Fruit fly (Drosophila melanogaster) whole organism, embryonic: ENCODE data around the gene Ddc.
A peak's percentile ranks its signal among the peaks of the same experiment; 100 is the strongest.

ENCODE experiments used
- Adf1 ChIP-seq: fragments of 200-800 bp; sonication (Bioruptor generic); IDR thresholded peaks from 2 replicates; pipeline ENCODE4 v1.3.6; 2022; ENCODE audit warnings: missing biosample characterization, missing genetic modification characterization
- Blimp-1 ChIP-seq: fragments of 200-800 bp; sonication (Bioruptor generic); optimal IDR thresholded peaks from 3 replicates; lab custom pipeline; 2018; ENCODE audit warnings: missing biosample characterization, missing genetic modification characterization, mild to moderate bottlenecking, moderate library complexity, missing genetic modification reagents
- CG10366 ChIP-seq: fragments of 200-800 bp; sonication (Bioruptor generic); IDR thresholded peaks from 2 replicates; pipeline ENCODE4 v1.3.6; 2022; ENCODE audit warnings: missing biosample characterization, missing genetic modification characterization
- CG12391 ChIP-seq: fragments of 200-800 bp; sonication (Bioruptor generic); optimal IDR thresholded peaks from 3 replicates; lab custom pipeline; 2018; ENCODE audit warnings: missing biosample characterization, mild to moderate bottlenecking, missing genetic modification characterization, moderate library complexity
- CG15011 ChIP-seq: fragments of 200-800 bp; sonication (Bioruptor generic); optimal IDR thresholded peaks from 3 replicates; lab custom pipeline; 2018; ENCODE audit warnings: missing biosample characterization, mild to moderate bottlenecking, missing genetic modification characterization
- CG17829 ChIP-seq: fragments of 200-800 bp; optimal IDR thresholded peaks from 2 replicates; lab custom pipeline; 2019; ENCODE audit warnings: missing biosample characterization, mild to moderate bottlenecking, missing genetic modification characterization, moderate library complexity
- CG30403 ChIP-seq: fragments of 200-800 bp; sonication (Bioruptor generic); optimal IDR thresholded peaks from 3 replicates; lab custom pipeline; 2016; ENCODE audit warnings: missing biosample characterization, missing genetic modification characterization
- CG30431 ChIP-seq: fragments of 200-800 bp; sonication (Bioruptor generic); optimal IDR thresholded peaks from 2 replicates; lab custom pipeline; 2017; ENCODE audit warnings: missing biosample characterization, missing genetic modification characterization
- CG34376 ChIP-seq: fragments of 200-800 bp; sonication (Bioruptor generic); optimal IDR thresholded peaks from 2 replicates; lab custom pipeline; 2018; ENCODE audit warnings: missing biosample characterization, mild to moderate bottlenecking, missing genetic modification characterization
- CG4360 ChIP-seq: fragments of 200-800 bp; sonication (Bioruptor generic); IDR thresholded peaks from 2 replicates; pipeline ENCODE4 v1.3.6; 2022; ENCODE audit warnings: missing biosample characterization, missing genetic modification characterization
- CG5245 ChIP-seq: fragments of 200-800 bp; sonication (Bioruptor generic); optimal IDR thresholded peaks from 3 replicates; lab custom pipeline; 2016; ENCODE audit warnings: missing biosample characterization, missing genetic modification characterization
- CG5953 ChIP-seq: fragments of 200-800 bp; sonication (Bioruptor generic); IDR thresholded peaks from 2 replicates; pipeline ENCODE4 v1.3.6; 2022; ENCODE audit warnings: missing biosample characterization, missing genetic modification characterization
- CG7271 ChIP-seq: fragments of 200-800 bp; sonication (Bioruptor generic); optimal IDR thresholded peaks from 2 replicates; lab custom pipeline; 2018; ENCODE audit warnings: missing biosample characterization, mild to moderate bottlenecking, missing genetic modification characterization, moderate library complexity
- CG8281 ChIP-seq: fragments of 200-800 bp; sonication (Bioruptor generic); optimal IDR thresholded peaks from 2 replicates; lab custom pipeline; 2018; ENCODE audit warnings: missing biosample characterization, mild to moderate bottlenecking, missing genetic modification characterization, moderate library complexity
- CG8944 ChIP-seq: fragments of 200-800 bp; sonication (Bioruptor generic); optimal IDR thresholded peaks from 3 replicates; lab custom pipeline; 2016; ENCODE audit warnings: missing biosample characterization, missing genetic modification characterization
- CoRest ChIP-seq: fragments of 200-800 bp; sonication (Bioruptor generic); optimal IDR thresholded peaks from 3 replicates; lab custom pipeline; 2018; ENCODE audit warnings: missing biosample characterization, mild to moderate bottlenecking, missing genetic modification characterization, moderate library complexity
- Deaf1 ChIP-seq: fragments of 200-800 bp; optimal IDR thresholded peaks from 3 replicates; lab custom pipeline; 2019; ENCODE audit warnings: missing biosample characterization, mild to moderate bottlenecking, missing genetic modification characterization, moderate library complexity
- Drgx ChIP-seq: fragments of 200-800 bp; sonication (Bioruptor generic); IDR thresholded peaks from 2 replicates; pipeline ENCODE4 v1.3.6; 2022; ENCODE audit warnings: missing biosample characterization, missing genetic modification characterization
- GATAe ChIP-seq: fragments of 200-800 bp; sonication (Bioruptor generic); conservative IDR thresholded peaks from 2 replicates; pipeline ENCODE4 v1.3.6; 2022; ENCODE audit warnings: missing biosample characterization, missing genetic modification characterization
- HLH3B ChIP-seq: fragments of 200-800 bp; sonication (Bioruptor generic); IDR thresholded peaks from 2 replicates; pipeline ENCODE4 v1.3.6; 2022; ENCODE audit warnings: missing biosample characterization, missing genetic modification characterization
- Hr39 ChIP-seq: fragments of >200 bp; optimal IDR thresholded peaks from 2 replicates; lab custom pipeline; 2017
- Med ChIP-seq: fragments of 200-800 bp; sonication (Bioruptor generic); peaks from one replicate; lab custom pipeline; 2016; ENCODE audit warnings: missing biosample characterization, missing genetic modification characterization, mild to moderate bottlenecking, inconsistent platforms, moderate library complexity
- NFAT ChIP-seq: fragments of 200-800 bp; sonication (Bioruptor generic); IDR thresholded peaks from 2 replicates; pipeline ENCODE4 v1.3.6; 2022; ENCODE audit warnings: missing biosample characterization, missing genetic modification characterization
- Scr ChIP-seq: fragments of 200-800 bp; sonication (Bioruptor generic); IDR thresholded peaks from 2 replicates; pipeline ENCODE4 v1.3.6; 2022; ENCODE audit warnings: missing biosample characterization, missing genetic modification characterization; ENCODE audit not compliant: partially characterized antibody
- bab2 ChIP-seq: fragments of 200-800 bp; sonication (Bioruptor generic); optimal IDR thresholded peaks from 2 replicates; lab custom pipeline; 2016; ENCODE audit warnings: missing biosample characterization, missing genetic modification characterization
- chn ChIP-seq: fragments of 200-800 bp; sonication (Bioruptor generic); optimal IDR thresholded peaks from 2 replicates; lab custom pipeline; 2016; ENCODE audit warnings: missing biosample characterization, missing genetic modification characterization
- crol ChIP-seq: fragments of 200-800 bp; sonication (Bioruptor generic); IDR thresholded peaks from 2 replicates; pipeline ENCODE4 v1.3.6; 2022; ENCODE audit warnings: missing biosample characterization, missing genetic modification characterization
- dati ChIP-seq: fragments of 200-800 bp; sonication (Bioruptor generic); IDR thresholded peaks from 2 replicates; pipeline ENCODE4 v1.3.6; 2022; ENCODE audit warnings: missing biosample characterization, missing genetic modification characterization
- ems ChIP-seq: fragments of 200-800 bp; sonication (Bioruptor generic); optimal IDR thresholded peaks from 3 replicates; lab custom pipeline; 2016; ENCODE audit warnings: missing biosample characterization, missing genetic modification characterization
- eve ChIP-seq, 2 experiments: fragments of >200 bp; optimal IDR thresholded peaks; 2 replicates each; lab custom pipeline; 2017; ENCODE audit warnings: missing biosample characterization in 2 of 2, missing genetic modification characterization in 2 of 2
- ewg ChIP-seq: fragments of 200-800 bp; sonication (Bioruptor generic); optimal IDR thresholded peaks from 3 replicates; lab custom pipeline; 2017; ENCODE audit warnings: mild to moderate bottlenecking, missing biosample characterization, missing genetic modification reagents, missing genetic modification characterization
- gcm2 ChIP-seq: fragments of 200-800 bp; sonication (Bioruptor generic); optimal IDR thresholded peaks from 2 replicates; lab custom pipeline; 2016; ENCODE audit warnings: missing biosample characterization, missing genetic modification characterization
- gsb ChIP-seq: fragments of 200-800 bp; sonication (Bioruptor generic); IDR thresholded peaks from 2 replicates; pipeline ENCODE4 v1.3.6; 2022; ENCODE audit warnings: missing biosample characterization, missing genetic modification characterization
- gsb-n ChIP-seq: fragments of 200-800 bp; sonication (Bioruptor generic); optimal IDR thresholded peaks from 3 replicates; lab custom pipeline; 2018; ENCODE audit warnings: missing biosample characterization, mild to moderate bottlenecking, missing genetic modification characterization
- insv ChIP-seq, 2 experiments: fragments of 200-800 bp; sonication (Bioruptor generic); optimal IDR thresholded peaks; 3 replicates each; lab custom pipeline; 2016 to 2018; ENCODE audit warnings: missing biosample characterization in 2 of 2, missing genetic modification characterization in 2 of 2
- inv ChIP-seq: fragments of 200-800 bp; sonication (Bioruptor generic); IDR thresholded peaks from 2 replicates; pipeline ENCODE4 v1.3.6; 2022; ENCODE audit warnings: missing biosample characterization, missing genetic modification characterization; ENCODE audit not compliant: partially characterized antibody
- ken ChIP-seq: fragments of 200-800 bp; sonication (Bioruptor generic); IDR thresholded peaks from 3 replicates; pipeline ENCODE4 v1.3.6; 2022; ENCODE audit warnings: missing biosample characterization, missing genetic modification characterization
- lab ChIP-seq: fragments of 200-800 bp; sonication (Bioruptor generic); optimal IDR thresholded peaks from 3 replicates; lab custom pipeline; 2017; ENCODE audit warnings: missing biosample characterization, missing genetic modification characterization, mild to moderate bottlenecking, moderate library complexity, missing genetic modification reagents
- mam ChIP-seq: fragments of 200-800 bp; sonication (Bioruptor generic); optimal IDR thresholded peaks from 3 replicates; lab custom pipeline; 2016; ENCODE audit warnings: missing biosample characterization, missing genetic modification characterization
- oc ChIP-seq: fragments of 200-800 bp; sonication (Bioruptor generic); optimal IDR thresholded peaks from 2 replicates; lab custom pipeline; 2018; ENCODE audit warnings: missing biosample characterization, mild to moderate bottlenecking, missing genetic modification characterization, moderate library complexity
- pros ChIP-seq: fragments of 200-800 bp; sonication (Bioruptor generic); optimal IDR thresholded peaks from 3 replicates; lab custom pipeline; 2019; ENCODE audit warnings: missing biosample characterization, mild to moderate bottlenecking, missing genetic modification characterization, moderate library complexity
- sens ChIP-seq: fragments of 200-800 bp; sonication (Bioruptor generic); peaks from one replicate; lab custom pipeline; 2016; ENCODE audit warnings: missing biosample characterization, missing genetic modification characterization
- seq ChIP-seq: fragments of 200-800 bp; sonication (Bioruptor generic); IDR thresholded peaks from 2 replicates; pipeline ENCODE4 v1.3.6; 2022; ENCODE audit warnings: missing biosample characterization, missing genetic modification characterization
- sqz ChIP-seq: fragments of 200-800 bp; sonication (Bioruptor generic); optimal IDR thresholded peaks from 3 replicates; lab custom pipeline; 2018; ENCODE audit warnings: missing biosample characterization, mild to moderate bottlenecking, missing genetic modification characterization
- tll ChIP-seq, 2 experiments: fragments of 200-800 bp in 1 of 2; fragments of >200 bp in 1 of 2; sonication (Bioruptor generic) in 1 of 2; optimal IDR thresholded peaks; 2 replicates each; lab custom pipeline; 2017 to 2019; ENCODE audit warnings: missing biosample characterization in 2 of 2, missing genetic modification characterization in 2 of 2, mild to moderate bottlenecking in 1 of 2, moderate library complexity in 1 of 2
- trem ChIP-seq: fragments of 200-800 bp; optimal IDR thresholded peaks from 3 replicates; lab custom pipeline; 2019; ENCODE audit warnings: missing biosample characterization, mild to moderate bottlenecking, missing genetic modification characterization, moderate library complexity
- ttk ChIP-seq: fragments of 200-800 bp; sonication (Bioruptor generic); IDR thresholded peaks from 2 replicates; pipeline ENCODE4 v2.1.2; 2022; ENCODE audit warnings: missing biosample characterization, missing genetic modification characterization
- zen2 ChIP-seq: fragments of 200-800 bp; sonication (Bioruptor generic); IDR thresholded peaks from 3 replicates; pipeline ENCODE4 v1.3.6; 2022; ENCODE audit warnings: missing biosample characterization, missing genetic modification characterization; ENCODE audit not compliant: partially characterized antibody

The Ddc gene

dm6 chr2L:19093868-19094267 is 26.2 kb downstream of the Ddc start (continued):
- TF ChIP-seq trem (tag; lab: Kevin White, UChicago) (no peak), ttk (no peak), CG8944 (GFP tag; lab: Kevin White, UChicago) (no peak), NFAT (GFP tag; lab: Robert Waterston, UW) (no peak)

DNA sequence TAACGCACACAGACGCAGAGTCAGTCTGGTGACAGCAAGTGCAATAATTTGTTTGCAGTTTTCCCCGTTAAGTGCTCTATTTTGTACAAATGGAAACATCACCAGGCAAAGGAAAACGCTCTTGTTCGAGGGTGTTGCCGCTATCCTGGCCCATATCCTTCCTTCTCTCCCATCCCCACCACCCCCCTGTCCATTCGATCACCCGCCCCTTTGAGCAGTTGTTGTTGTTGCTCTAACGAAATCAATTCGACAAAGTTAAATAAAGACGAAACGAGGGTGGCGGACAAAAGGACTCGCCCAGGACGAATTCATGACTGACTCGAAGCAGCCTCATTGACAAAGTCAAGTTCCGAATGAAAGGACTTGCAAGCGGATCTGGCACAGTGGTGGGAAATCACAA is 30.7 kb downstream of the Ddc start:
- TF ChIP-seq tll (GFP tag; optimal IDR thresholded peaks at IDR 0.05; lab: Kevin White, UChicago) (peak in 1 of 2 experiments; percentile 44), CG4360 (GFP tag; lab: Robert Waterston, UW) (peak; percentile 73), gsb-n (tag; lab: Kevin White, UChicago) (peak; percentile 51), CG7271 (tag; lab: Kevin White, UChicago) (no peak), pros (GFP tag; lab: Kevin White, UChicago) (peak; percentile 61), gcm2 (no peak), CG34376 (GFP tag; lab: Kevin White, UChicago) (no peak), GATAe (GFP tag; lab: Robert Waterston, UW) (no peak), eve (GFP tag; optimal IDR thresholded peaks at IDR 0.05; lab: Kevin White, UChicago) (no peak), zen2 (GFP tag; lab: Robert Waterston, UW) (no peak), CG30431 (GFP tag; lab: Kevin White, UChicago) (no peak), gsb (no peak), inv (GFP tag; lab: Robert Waterston, UW) (no peak), crol (GFP tag; lab: Robert Waterston, UW) (peak; percentile 68), sens (GFP tag; lab: Kevin White, UChicago) (no peak), Blimp-1 (GFP tag; lab: Kevin White, UChicago) (no peak), ken (no peak), bab2 (GFP tag; lab: Kevin White, UChicago) (no peak), dati (no peak), CG5953 (no peak)

DNA sequence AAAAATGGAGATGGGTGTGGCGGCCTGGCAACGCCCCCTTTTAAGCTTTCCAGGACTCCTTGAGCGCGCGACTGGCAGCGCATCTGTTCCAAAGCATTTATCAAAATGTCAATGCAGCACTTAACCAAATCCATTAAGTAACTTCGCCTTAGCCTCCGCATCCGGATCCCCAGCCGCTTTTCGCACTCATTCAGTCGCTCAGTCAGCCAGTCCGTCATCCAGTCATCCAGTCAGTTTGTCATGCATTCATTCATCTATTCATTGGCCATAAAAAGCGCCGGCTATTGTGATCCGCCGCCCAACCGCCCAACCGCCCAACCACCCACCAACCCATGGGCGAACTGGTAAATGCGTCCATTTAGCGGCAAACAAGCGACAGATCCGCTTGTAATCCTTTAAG is 31.2 kb downstream of the Ddc start:
- no peak for TF ChIP-seq CG30403 (GFP tag; lab: Kevin White, UChicago)
- peak; percentile 3 for TF ChIP-seq oc
- TF ChIP-seq CG8281 (tag; lab: Kevin White, UChicago): peak; percentile 94

DNA sequence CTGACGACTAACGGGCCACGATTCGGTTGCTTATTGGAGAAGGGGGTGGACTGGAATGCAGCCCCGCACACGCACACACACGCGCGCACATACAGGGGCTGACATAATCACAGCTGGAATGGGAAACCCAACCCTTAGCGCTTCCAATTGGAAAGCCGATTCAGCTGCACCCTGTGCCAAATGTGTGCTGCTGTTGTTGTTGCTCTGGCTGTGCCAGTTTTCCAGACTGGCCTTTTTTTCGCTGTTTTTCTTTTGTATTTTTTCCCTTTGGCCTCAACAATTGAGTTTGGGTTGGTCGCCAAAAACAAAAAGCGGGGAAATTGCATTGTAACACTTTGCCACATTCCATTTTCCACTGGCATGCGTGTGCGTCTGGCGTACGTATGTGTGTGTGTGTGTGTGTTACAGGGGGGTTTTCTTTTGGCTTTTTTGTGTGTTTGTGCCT is 36.8 kb downstream of the Ddc start:
- peak; percentile 47; the same call in 1 of the 2 replicates for TF ChIP-seq seq (GFP tag; lab: Robert Waterston, UW)
- no peak for TF ChIP-seq CG5245 (GFP tag; lab: Kevin White, UChicago)
- TF ChIP-seq sqz (GFP tag; lab: Kevin White, UChicago): peak; percentile 34
- peak; percentile 89 for TF ChIP-seq CG4360 (GFP tag; lab: Robert Waterston, UW)
- TF ChIP-seq ewg (GFP tag; lab: Kevin White, UChicago): peak; percentile 51
- TF ChIP-seq chn (GFP tag; lab: Kevin White, UChicago): no peak
- TF ChIP-seq Drgx: peak; percentile 15; the same call in 1 of the 2 replicates
- no peak for TF ChIP-seq lab (GFP tag; lab: Kevin White, UChicago)
- peak; percentile 78 for TF ChIP-seq Deaf1 (tag; lab: Kevin White, UChicago)
- no peak for TF ChIP-seq CG17829 (tag; lab: Kevin White, UChicago)
- no peak for TF ChIP-seq ems
- TF ChIP-seq CG12391 (tag; lab: Kevin White, UChicago): no peak
- peak; percentile 24; the same call in 1 of the 2 replicates for TF ChIP-seq Adf1 (GFP tag; lab: Robert Waterston, UW)
- peak; percentile 98 for TF ChIP-seq Hr39 (lab: Kevin White, UChicago)
- no peak for TF ChIP-seq mam
- no peak for TF ChIP-seq CG15011 (GFP tag; lab: Kevin White, UChicago)
- TF ChIP-seq insv (GFP tag; optimal IDR thresholded peaks at IDR 0.05; lab: Kevin White, UChicago): peak; percentile 21 to 88
- TF ChIP-seq Scr (GFP tag; lab: Robert Waterston, UW): no peak
- TF ChIP-seq CG10366 (GFP tag; lab: Robert Waterston, UW): peak; percentile 70
- TF ChIP-seq pros (GFP tag; lab: Kevin White, UChicago): peak; percentile 1
- TF ChIP-seq CoRest (tag; lab: Kevin White, UChicago): no peak
- TF ChIP-seq HLH3B (GFP tag; lab: Robert Waterston, UW): 0 out of 2 replicates have a peak, but pooled peaks have one; percentile 27
- TF ChIP-seq Med: peak; percentile 25
